Worm (Caenorhabditis elegans) whole organism, L4 larva: ENCODE measurements around the gene picc-1.
A peak's percentile ranks its signal among the peaks of the same experiment; 100 is the strongest.

Source experiments
- D1046.2 ChIP-seq: fragments of 200-800 bp; sonication (Bioruptor generic); IDR thresholded peaks from 2 replicates; pipeline ENCODE4 v1.3.6; 2022; ENCODE audit warnings: missing genetic modification characterization, missing compliant biosample characterization
- T26A8.4 ChIP-seq: fragments of 200-800 bp; sonication (Bioruptor generic); IDR thresholded peaks from 2 replicates; pipeline ENCODE4 v1.3.6; 2022; ENCODE audit warnings: missing genetic modification characterization, missing compliant biosample characterization
- Y75B8A.6 ChIP-seq: fragments of 200-800 bp; sonication (Bioruptor generic); IDR thresholded peaks from 2 replicates; pipeline ENCODE4 v1.3.6; 2022; ENCODE audit warnings: missing genetic modification reagents, missing genetic modification characterization, missing compliant biosample characterization
- ZK546.5 ChIP-seq, 2 experiments: sonication (generic microtip); optimal IDR thresholded peaks; 2 replicates each; lab custom pipeline; 2017; ENCODE audit warnings: missing biosample characterization in 2 of 2, missing genetic modification characterization in 2 of 2
- aha-1 ChIP-seq: fragments of 150-350 bp; peaks from one replicate; lab custom pipeline; 2014; ENCODE audit warnings: missing biosample characterization, missing genetic modification characterization
- arid-1 ChIP-seq: fragments of 200-800 bp; sonication (Bioruptor generic); conservative IDR thresholded peaks from 2 replicates; pipeline ENCODE4 v1.3.6; 2022; ENCODE audit warnings: missing genetic modification reagents, missing genetic modification characterization, missing compliant biosample characterization
- ceh-20 ChIP-seq: fragments of 200-800 bp; sonication (Bioruptor generic); IDR thresholded peaks from 2 replicates; pipeline ENCODE4 v1.3.6; 2022; ENCODE audit warnings: missing genetic modification reagents, missing genetic modification characterization, missing compliant biosample characterization
- ceh-28 ChIP-seq: fragments of 150-350 bp; optimal IDR thresholded peaks from 2 replicates; lab custom pipeline; 2014; ENCODE audit warnings: missing biosample characterization, missing genetic modification reagents, missing genetic modification characterization
- ceh-62 ChIP-seq: sonication (generic microtip); optimal IDR thresholded peaks from 2 replicates; lab custom pipeline; 2017; ENCODE audit warnings: missing biosample characterization, missing genetic modification characterization
- ces-1 ChIP-seq: fragments of 150-350 bp; sonication (generic microtip); optimal IDR thresholded peaks from 4 replicates; lab custom pipeline; 2014; ENCODE audit warnings: missing biosample characterization, missing genetic modification reagents, missing genetic modification characterization
- cey-2 ChIP-seq: sonication (generic microtip); optimal IDR thresholded peaks from 3 replicates; lab custom pipeline; 2017; ENCODE audit warnings: missing genetic modification characterization, mild to moderate bottlenecking, missing compliant biosample characterization, antibody characterized with exemption, borderline replicate concordance; ENCODE audit not compliant: insufficient read depth
- daf-16 ChIP-seq, 3 experiments: sonication (generic microtip); optimal IDR thresholded peaks; 2 replicates each; lab custom pipeline; 2016 to 2017; ENCODE audit warnings: missing genetic modification characterization in 3 of 3, missing genetic modification reagents in 3 of 3, mild to moderate bottlenecking in 2 of 3, missing compliant biosample characterization in 2 of 3, missing biosample characterization in 1 of 3, moderate library complexity in 1 of 3
- daf-19 ChIP-seq: fragments of 200-800 bp; sonication (Bioruptor generic); conservative IDR thresholded peaks from 2 replicates; pipeline ENCODE4 v1.3.6; 2022; ENCODE audit warnings: missing genetic modification characterization, missing compliant biosample characterization
- daf-8 ChIP-seq: fragments of 200-800 bp; sonication (Bioruptor generic); IDR thresholded peaks from 2 replicates; pipeline ENCODE4 v1.3.6; 2022; ENCODE audit warnings: missing genetic modification characterization, missing compliant biosample characterization
- dmd-6 ChIP-seq: fragments of 200-800 bp; sonication (Bioruptor generic); IDR thresholded peaks from 2 replicates; pipeline ENCODE4 v1.3.6; 2022; ENCODE audit warnings: missing genetic modification reagents, missing genetic modification characterization, missing compliant biosample characterization
- dpl-1 ChIP-seq: fragments of 150-350 bp; optimal IDR thresholded peaks from 2 replicates; lab custom pipeline; 2014; ENCODE audit warnings: missing biosample characterization, missing genetic modification reagents, missing genetic modification characterization
- dve-1 ChIP-seq: sonication (generic microtip); optimal IDR thresholded peaks from 2 replicates; lab custom pipeline; 2017; ENCODE audit warnings: antibody characterized with exemption, mild to moderate bottlenecking, missing genetic modification characterization, missing compliant biosample characterization; ENCODE audit not compliant: insufficient read depth
- hif-1 ChIP-seq, 2 experiments: sonication (generic microtip); optimal IDR thresholded peaks; 2 replicates each; lab custom pipeline; 2016 to 2017; ENCODE audit warnings: missing compliant biosample characterization in 2 of 2, missing genetic modification characterization in 2 of 2, missing genetic modification reagents in 2 of 2, missing genotype in 2 of 2, mild to moderate bottlenecking in 1 of 2
- hlh-11 ChIP-seq: fragments of 200-800 bp; sonication (Bioruptor generic); optimal IDR thresholded peaks from 2 replicates; lab custom pipeline; 2018; ENCODE audit warnings: mild to moderate bottlenecking, missing genetic modification characterization, missing compliant biosample characterization
- hlh-30 ChIP-seq: sonication (generic microtip); optimal IDR thresholded peaks from 2 replicates; lab custom pipeline; 2017; ENCODE audit warnings: antibody characterized with exemption, mild to moderate bottlenecking, missing genetic modification characterization, missing compliant biosample characterization; ENCODE audit not compliant: insufficient read depth
- hmg-1.1 ChIP-seq: fragments of 200-800 bp; sonication (Bioruptor generic); IDR thresholded peaks from 2 replicates; pipeline ENCODE4 v1.3.6; 2022; ENCODE audit warnings: missing genetic modification reagents, missing genetic modification characterization, missing compliant biosample characterization
- lim-7 ChIP-seq: fragments of 200-800 bp; sonication (Bioruptor generic); IDR thresholded peaks from 2 replicates; pipeline ENCODE4 v1.3.6; 2022; ENCODE audit warnings: missing genetic modification characterization, missing compliant biosample characterization
- lin-13 ChIP-seq: fragments of 150-350 bp; optimal IDR thresholded peaks from 2 replicates; lab custom pipeline; 2014; ENCODE audit warnings: missing biosample characterization, missing genetic modification reagents, missing genetic modification characterization
- lin-38 ChIP-seq: fragments of 200-800 bp; sonication (Bioruptor generic); IDR thresholded peaks from 2 replicates; pipeline ENCODE4 v1.3.6; 2022; ENCODE audit warnings: missing genetic modification reagents, missing genetic modification characterization, missing compliant biosample characterization
- lsy-2 ChIP-seq, 2 experiments: fragments of 150-350 bp in 1 of 2; sonication (generic microtip) in 1 of 2; optimal IDR thresholded peaks; 2 replicates each; lab custom pipeline; 2014 to 2017; ENCODE audit warnings: missing biosample characterization in 2 of 2, missing genetic modification characterization in 2 of 2
- mdl-1 ChIP-seq, 2 experiments: fragments of 150-350 bp in 1 of 2; sonication (generic microtip) in 1 of 2; optimal IDR thresholded peaks; 2 replicates each; lab custom pipeline; 2014 to 2017; ENCODE audit warnings: missing biosample characterization in 2 of 2, missing genetic modification characterization in 2 of 2
- mep-1 ChIP-seq: fragments of 150-350 bp; sonication (generic microtip); optimal IDR thresholded peaks from 3 replicates; lab custom pipeline; 2014; ENCODE audit warnings: missing biosample characterization, missing genetic modification characterization
- nhr-102 ChIP-seq: sonication (generic microtip); optimal IDR thresholded peaks from 2 replicates; lab custom pipeline; 2016; ENCODE audit warnings: mild to moderate bottlenecking, missing genetic modification characterization, moderate library complexity, missing compliant biosample characterization
- nhr-11 ChIP-seq: fragments of 150-350 bp; optimal IDR thresholded peaks from 2 replicates; lab custom pipeline; 2014; ENCODE audit warnings: missing biosample characterization, missing genetic modification characterization
- nhr-237 ChIP-seq: sonication (generic microtip); optimal IDR thresholded peaks from 2 replicates; lab custom pipeline; 2017; ENCODE audit warnings: missing biosample characterization, missing genetic modification characterization
- nhr-28 ChIP-seq: fragments of 150-350 bp; optimal IDR thresholded peaks from 2 replicates; lab custom pipeline; 2014; ENCODE audit warnings: missing biosample characterization, missing genetic modification characterization
- nhr-48 ChIP-seq: sonication (generic microtip); optimal IDR thresholded peaks from 2 replicates; lab custom pipeline; 2016; ENCODE audit warnings: mild to moderate bottlenecking, missing genetic modification characterization, missing compliant biosample characterization
- nhr-6 ChIP-seq: fragments of 150-350 bp; optimal IDR thresholded peaks from 2 replicates; lab custom pipeline; 2014; ENCODE audit warnings: missing biosample characterization, missing genetic modification characterization
- pha-4 ChIP-seq, 2 experiments: fragments of 150-350 bp in 1 of 2; fragments of 200-800 bp in 1 of 2; sonication (Bioruptor generic) in 1 of 2; IDR thresholded peaks in 1 of 2; optimal IDR thresholded peaks in 1 of 2; 2 replicates each; pipeline versions ENCODE4 v1.3.6 to Lab custom; 2014 to 2022; ENCODE audit warnings: missing genetic modification characterization in 2 of 2, missing genetic modification reagents in 2 of 2, missing biosample characterization in 1 of 2, missing compliant biosample characterization in 1 of 2
- php-3 ChIP-seq: fragments of 200-800 bp; sonication (Bioruptor generic); IDR thresholded peaks from 2 replicates; pipeline ENCODE4 v1.3.6; 2022; ENCODE audit warnings: missing genetic modification reagents, missing genetic modification characterization, missing compliant biosample characterization
- rbr-2 ChIP-seq: sonication (generic microtip); optimal IDR thresholded peaks from 2 replicates; lab custom pipeline; 2016; ENCODE audit warnings: missing genotype, missing genetic modification characterization, missing compliant biosample characterization
- saeg-2 ChIP-seq: fragments of 200-800 bp; sonication (Bioruptor generic); IDR thresholded peaks from 2 replicates; pipeline ENCODE4 v1.3.6; 2022; ENCODE audit warnings: missing genetic modification reagents, missing genetic modification characterization, missing compliant biosample characterization
- set-16 ChIP-seq: fragments of 200-800 bp; sonication (Bioruptor generic); IDR thresholded peaks from 2 replicates; pipeline ENCODE4 v1.3.6; 2022; ENCODE audit warnings: missing genetic modification reagents, missing genetic modification characterization, missing compliant biosample characterization
- snpc-4 ChIP-seq: fragments of 150-350 bp; optimal IDR thresholded peaks from 2 replicates; lab custom pipeline; 2014; ENCODE audit warnings: missing biosample characterization, missing genetic modification characterization
- spr-1 ChIP-seq: sonication (generic microtip); optimal IDR thresholded peaks from 2 replicates; lab custom pipeline; 2016; ENCODE audit warnings: mild to moderate bottlenecking, missing genetic modification characterization, missing compliant biosample characterization
- unc-39 ChIP-seq: sonication (generic microtip); optimal IDR thresholded peaks from 2 replicates; lab custom pipeline; 2017; ENCODE audit warnings: missing biosample characterization, missing genetic modification characterization
- unc-62 ChIP-seq, 3 experiments: fragments of 150-350 bp in 1 of 3; sonication (generic microtip); optimal IDR thresholded peaks in 2 of 3; peaks in 1 of 3; 1 replicate in 1 of 3; 2 replicates in 2 of 3; lab custom pipeline; 2014 to 2017; ENCODE audit warnings: missing biosample characterization in 3 of 3, missing genetic modification characterization in 3 of 3, missing genetic modification reagents in 3 of 3, missing genotype in 1 of 3
- zag-1 ChIP-seq: fragments of 150-350 bp; optimal IDR thresholded peaks from 2 replicates; lab custom pipeline; 2014; ENCODE audit warnings: missing biosample characterization, missing genetic modification characterization
- zip-11 ChIP-seq: fragments of 200-800 bp; sonication (Bioruptor generic); IDR thresholded peaks from 2 replicates; pipeline ENCODE4 v1.3.6; 2022; ENCODE audit warnings: missing genetic modification characterization, missing compliant biosample characterization
- zip-2 ChIP-seq: fragments of 150-350 bp; optimal IDR thresholded peaks from 2 replicates; lab custom pipeline; 2014; ENCODE audit warnings: missing biosample characterization, missing genetic modification characterization
- ztf-11 ChIP-seq: fragments of 150-350 bp; optimal IDR thresholded peaks from 2 replicates; lab custom pipeline; 2014; ENCODE audit warnings: missing biosample characterization, missing genetic modification characterization

Gene picc-1

DNA sequence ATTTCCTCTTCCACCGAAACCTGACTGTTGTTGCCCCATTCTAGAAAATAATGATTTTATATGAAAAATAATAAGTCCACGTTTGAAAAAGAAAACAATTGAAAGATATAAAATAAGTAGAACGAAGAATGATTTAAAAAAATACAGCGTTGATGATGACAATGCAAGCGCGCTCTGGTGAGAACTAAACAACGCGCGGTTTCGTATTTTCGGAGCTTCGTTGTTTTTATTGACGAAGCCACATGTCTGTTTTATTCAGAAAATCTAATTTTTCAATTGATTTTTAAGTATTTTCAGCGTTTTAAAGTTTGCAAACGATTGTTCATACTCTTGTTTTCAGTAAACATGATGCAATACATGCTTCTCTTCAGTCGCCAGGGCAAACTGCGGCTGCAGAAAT is 1.2 kb upstream of the picc-1 start, which contains the start of the genes rpt-2 and aps-1 (continued):
- TF ChIP-seq pha-4 (GFP tag; IDR thresholded peaks at IDR 0.05; lab: Robert Waterston, UW) (no peak; the same call in 1 of the 2 replicates), pha-4 (tag; optimal IDR thresholded peaks at IDR 0.05; lab: Kevin White, UChicago) (peak; percentile 83), ceh-28 (tag; lab: Kevin White, UChicago) (no peak), cey-2 (tag; lab: Kevin White, UChicago) (no peak), saeg-2 (no peak), dpl-1 (peak; percentile 79), ztf-11 (tag; lab: Kevin White, UChicago) (no peak), zip-11 (GFP tag; lab: Robert Waterston, UW) (no peak), lin-38 (peak; percentile 97), unc-39 (tag; lab: Kevin White, UChicago) (no peak), daf-16 (GFP tag; optimal IDR thresholded peaks at IDR 0.05; lab: Kevin White, UChicago) (no peak), daf-16 (tag; optimal IDR thresholded peaks at IDR 0.05; lab: Kevin White, UChicago) (peak; percentile 57), mep-1 (tag; lab: Kevin White, UChicago) (peak; percentile 85), T26A8.4 (GFP tag; lab: Robert Waterston, UW) (no peak), dve-1 (tag; lab: Kevin White, UChicago) (peak; percentile 76), snpc-4 (tag; lab: Kevin White, UChicago) (no peak), lim-7 (GFP tag; lab: Robert Waterston, UW) (no peak), set-16 (GFP tag; lab: Robert Waterston, UW) (no peak), nhr-11 (tag; lab: Kevin White, UChicago) (peak; percentile 61), spr-1 (tag; lab: Kevin White, UChicago) (no peak), php-3 (GFP tag; lab: Robert Waterston, UW) (no peak), nhr-102 (tag; lab: Kevin White, UChicago) (no peak), ZK546.5 (tag; optimal IDR thresholded peaks at IDR 0.05; lab: Kevin White, UChicago) (no peak), nhr-237 (tag; lab: Kevin White, UChicago) (no peak), ces-1 (no peak), zip-2 (tag; lab: Kevin White, UChicago) (no peak), zag-1 (no peak), D1046.2 (GFP tag; lab: Robert Waterston, UW) (no peak), arid-1 (GFP tag; lab: Robert Waterston, UW) (no peak)

DNA sequence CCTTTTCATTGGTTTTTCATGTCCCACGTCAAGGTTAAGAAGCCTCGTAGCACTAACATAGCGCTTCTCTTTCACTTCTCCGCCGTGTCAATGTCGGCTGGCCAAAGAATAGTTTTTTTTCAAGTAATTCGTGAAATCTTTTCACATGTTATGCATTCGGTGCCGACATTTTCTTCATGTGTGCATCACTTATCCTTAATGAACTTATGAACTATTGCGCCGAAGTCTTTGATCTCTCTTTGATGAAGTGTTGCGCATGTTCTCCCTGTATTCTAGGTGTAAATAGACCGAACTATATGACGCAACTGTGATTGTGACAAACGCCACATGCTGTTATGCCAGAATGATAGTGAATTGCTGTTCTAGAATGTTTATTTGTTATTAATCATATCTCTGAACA is 3.3 kb downstream of the picc-1 start:
- TF ChIP-seq lin-13 (GFP tag; lab: Kevin White, UChicago) (no peak), nhr-28 (tag; lab: Kevin White, UChicago) (no peak), nhr-48 (tag; lab: Kevin White, UChicago) (peak; percentile 12), daf-19 (GFP tag; lab: Robert Waterston, UW) (no peak), daf-16 (GFP tag; optimal IDR thresholded peaks at IDR 0.05; lab: Kevin White, UChicago) (no peak), daf-16 (tag; optimal IDR thresholded peaks at IDR 0.05; lab: Kevin White, UChicago) (no peak), hlh-30 (tag; lab: Kevin White, UChicago) (peak; percentile 30)

DNA sequence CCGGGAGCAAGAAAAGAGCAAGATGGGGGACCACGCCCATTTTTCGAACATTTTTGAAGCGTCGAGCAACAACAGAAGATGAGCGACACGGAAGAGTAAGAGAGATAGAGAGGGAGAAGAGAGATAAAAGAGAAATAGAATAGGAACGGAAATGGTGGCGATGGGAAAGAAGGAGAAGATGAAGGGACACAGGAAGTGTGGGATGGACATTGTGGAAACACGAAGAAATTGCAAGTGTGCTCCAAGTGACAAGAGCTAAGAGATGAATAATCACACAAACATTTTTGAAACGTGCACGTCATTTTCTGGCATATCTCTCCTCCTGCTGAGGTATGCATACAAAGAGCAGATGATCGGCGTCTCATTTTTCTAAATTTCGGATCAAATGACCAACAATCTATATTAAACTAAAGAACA is 11.8 kb downstream of the picc-1 start:
- no peak for TF ChIP-seq aha-1 (tag; lab: Kevin White, UChicago)
- no peak for TF ChIP-seq lin-13 (GFP tag; lab: Kevin White, UChicago)
- TF ChIP-seq rbr-2 (tag; lab: Kevin White, UChicago): peak; percentile 47
- TF ChIP-seq ceh-20 (GFP tag; lab: Robert Waterston, UW): no peak
- 0 out of 2 replicates have a peak, but pooled peaks have one; percentile 8 for TF ChIP-seq dmd-6 (GFP tag; lab: Robert Waterston, UW)
- TF ChIP-seq daf-16 (GFP tag; optimal IDR thresholded peaks at IDR 0.05; lab: Kevin White, UChicago): peak in 1 of 2 experiments; percentile 27
- no peak for TF ChIP-seq daf-16 (tag; optimal IDR thresholded peaks at IDR 0.05; lab: Kevin White, UChicago)
- TF ChIP-seq daf-8 (GFP tag; lab: Robert Waterston, UW): no peak
- TF ChIP-seq hlh-11 (tag; lab: Kevin White, UChicago): peak; percentile 56
- peak in 1 of 2 experiments; percentile 23 for TF ChIP-seq mdl-1 (tag; optimal IDR thresholded peaks at IDR 0.05; lab: Kevin White, UChicago)
- TF ChIP-seq snpc-4 (tag; lab: Kevin White, UChicago): no peak
- peak in 1 of 2 experiments; percentile 70 for TF ChIP-seq hif-1 (tag; optimal IDR thresholded peaks at IDR 0.05; lab: Kevin White, UChicago)
- TF ChIP-seq Y75B8A.6 (GFP tag; lab: Robert Waterston, UW): no peak
- TF ChIP-seq nhr-11 (tag; lab: Kevin White, UChicago): peak; percentile 50
- 0 out of 2 replicates have a peak, but pooled peaks have one; percentile 16 for TF ChIP-seq hmg-1.1 (GFP tag; lab: Robert Waterston, UW)
- no peak for TF ChIP-seq ZK546.5 (tag; optimal IDR thresholded peaks at IDR 0.05; lab: Kevin White, UChicago)
- peak in 1 of 2 experiments; percentile 99 for TF ChIP-seq unc-62 (GFP tag; optimal IDR thresholded peaks at IDR 0.05 in 1 of 2; lab: Kevin White, UChicago)
- TF ChIP-seq unc-62 (tag; optimal IDR thresholded peaks at IDR 0.05; lab: Kevin White, UChicago): no peak
- no peak for TF ChIP-seq ceh-62 (tag; lab: Kevin White, UChicago)
- no peak for TF ChIP-seq nhr-6 (tag; lab: Kevin White, UChicago)
- peak; percentile 12 to 42 for TF ChIP-seq lsy-2 (tag; optimal IDR thresholded peaks at IDR 0.05; lab: Kevin White, UChicago)
